Fruit fly (Drosophila melanogaster): ENCODE results near the gene Fur1.

Fur1 gene

dm6 chr3R:25462642-25463317, 10.1 kb downstream of the Fur1 start (continued):
- TF ChIP-seq tll (GFP tag; optimal IDR thresholded peaks at IDR 0.05) (no peak), CG9727 (GFP tag; optimal IDR thresholded peaks at IDR 0.05) (peak; percentile 18), CG18476 (GFP tag; optimal IDR thresholded peaks at IDR 0.05) (no peak), NC2β (GFP tag; optimal IDR thresholded peaks at IDR 0.05) (no peak), CG16863 (GFP tag; optimal IDR thresholded peaks at IDR 0.05) (no peak), fd96Cb (tag; optimal IDR thresholded peaks at IDR 0.05) (peak; percentile 7), nau (GFP tag; optimal IDR thresholded peaks at IDR 0.05) (no peak), trem (tag; optimal IDR thresholded peaks at IDR 0.05) (no peak), sqz (GFP tag; optimal IDR thresholded peaks at IDR 0.05) (peak; percentile 72), CHES-1-like (GFP tag; optimal IDR thresholded peaks at IDR 0.05) (no peak), CG18764 (GFP tag; optimal IDR thresholded peaks at IDR 0.05) (peak; percentile 10), bigmax (GFP tag; optimal IDR thresholded peaks at IDR 0.05) (no peak), Lpt (GFP tag; optimal IDR thresholded peaks at IDR 0.05) (no peak), slp2 (GFP tag; optimal IDR thresholded peaks at IDR 0.05) (no peak), Aef1 (GFP tag; IDR thresholded peaks at IDR 0.05) (peak; percentile 51), NC2α (GFP tag; optimal IDR thresholded peaks at IDR 0.05) (no peak), kah (GFP tag; optimal IDR thresholded peaks at IDR 0.05) (no peak), PHDP (tag; optimal IDR thresholded peaks at IDR 0.05) (peak; percentile 53), bcd (GFP tag; optimal IDR thresholded peaks at IDR 0.05) (peak; percentile 32), CG7357 (GFP tag; IDR thresholded peaks at IDR 0.05) (no peak), Abd-B (GFP tag; optimal IDR thresholded peaks at IDR 0.05) (peak; percentile 13), CG5953 (GFP tag; IDR thresholded peaks at IDR 0.05) (no peak), CG17612 (GFP tag; IDR thresholded peaks at IDR 0.05) (no peak), nom (GFP tag; optimal IDR thresholded peaks at IDR 0.05) (peak; percentile 89), Rfx (GFP tag; IDR thresholded peaks at IDR 0.05) (peak; percentile 82; the same call in 1 of the 2 replicates), Camta (GFP tag; optimal IDR thresholded peaks at IDR 0.05) (no peak), TFAM (GFP tag; optimal IDR thresholded peaks at IDR 0.05) (no peak), unpg (GFP tag; optimal IDR thresholded peaks at IDR 0.05) (peak; percentile 43), crc (GFP tag; optimal IDR thresholded peaks at IDR 0.05) (no peak), CG4360 (GFP tag; IDR thresholded peaks at IDR 0.05) (no peak), CG16779 (GFP tag; IDR thresholded peaks at IDR 0.05) (no peak), CG8290 (GFP tag; optimal IDR thresholded peaks at IDR 0.05) (no peak), CG8290 (tag; optimal IDR thresholded peaks at IDR 0.05) (no peak), Dek (tag; optimal IDR thresholded peaks at IDR 0.05) (peak; percentile 39), tap (tag; optimal IDR thresholded peaks at IDR 0.05) (peak; percentile 42), ato (GFP tag; IDR thresholded peaks at IDR 0.05; ENCODE audit: partially characterized antibody) (no peak), salm (tag; optimal IDR thresholded peaks at IDR 0.05) (no peak), Lim3 (GFP tag; IDR thresholded peaks at IDR 0.05) (no peak), dmrt11E (tag; optimal IDR thresholded peaks at IDR 0.05) (no peak), CG7928 (GFP tag; optimal IDR thresholded peaks at IDR 0.05) (no peak), HLH4C (GFP tag; IDR thresholded peaks at IDR 0.05; ENCODE audit: partially characterized antibody) (no peak), Lhr (GFP tag; optimal IDR thresholded peaks at IDR 0.05) (no peak), CG2202 (tag; optimal IDR thresholded peaks at IDR 0.05) (no peak), Opbp (GFP tag; IDR thresholded peaks at IDR 0.05; ENCODE audit: partially characterized antibody) (no peak), BEAF-32 (GFP tag; optimal IDR thresholded peaks at IDR 0.05) (no peak), nerfin-1 (tag; optimal IDR thresholded peaks at IDR 0.05) (no peak), Ssrp (tag; optimal IDR thresholded peaks at IDR 0.05) (no peak), Mad (GFP tag; optimal IDR thresholded peaks at IDR 0.05) (no peak), sob (GFP tag; IDR thresholded peaks at IDR 0.05) (peak; percentile 65), rib (GFP tag; IDR thresholded peaks at IDR 0.05) (no peak)
